Worm (Caenorhabditis elegans) whole organism, late embryonic: ENCODE data around the gene Y7A5A.2.

Experiments used
- ceh-18 ChIP-seq: sonication (generic microtip); optimal IDR thresholded peaks from 2 replicates; lab custom pipeline; 2016; ENCODE audit warnings: missing genetic modification characterization, missing compliant biosample characterization
- ceh-2 ChIP-seq: sonication (generic microtip); optimal IDR thresholded peaks from 2 replicates; lab custom pipeline; 2016; ENCODE audit warnings: missing genotype, missing genetic modification characterization, missing compliant biosample characterization
- ceh-48 ChIP-seq: sonication (generic microtip); optimal IDR thresholded peaks from 2 replicates; lab custom pipeline; 2016; ENCODE audit warnings: missing genetic modification characterization, inconsistent platforms, missing compliant biosample characterization
- dve-1 ChIP-seq: sonication (generic microtip); optimal IDR thresholded peaks from 2 replicates; lab custom pipeline; 2017; ENCODE audit warnings: antibody characterized with exemption, mild to moderate bottlenecking, missing genetic modification characterization, missing compliant biosample characterization
- hlh-13 ChIP-seq: fragments of 200-800 bp; sonication (Bioruptor generic); optimal IDR thresholded peaks from 2 replicates; lab custom pipeline; 2018; ENCODE audit warnings: mild to moderate bottlenecking, missing genetic modification characterization, missing compliant biosample characterization
- lin-11 ChIP-seq: fragments of 200-800 bp; sonication (Bioruptor generic); optimal IDR thresholded peaks from 2 replicates; lab custom pipeline; 2018; ENCODE audit warnings: mild to moderate bottlenecking, missing genetic modification characterization, missing compliant biosample characterization
- nhr-11 ChIP-seq: fragments of 150-350 bp; optimal IDR thresholded peaks from 2 replicates; lab custom pipeline; 2014; ENCODE audit warnings: missing biosample characterization, missing genetic modification characterization
- npax-4 ChIP-seq: sonication (generic microtip); optimal IDR thresholded peaks from 2 replicates; lab custom pipeline; 2016; ENCODE audit warnings: missing genetic modification characterization, missing compliant biosample characterization
- ref-2 ChIP-seq: sonication (generic microtip); optimal IDR thresholded peaks from 2 replicates; lab custom pipeline; 2016; ENCODE audit warnings: missing genetic modification characterization, missing compliant biosample characterization
- sox-4 ChIP-seq: sonication (generic microtip); optimal IDR thresholded peaks from 2 replicates; lab custom pipeline; 2017; ENCODE audit warnings: mild to moderate bottlenecking, missing genetic modification characterization, inconsistent platforms, missing compliant biosample characterization

ce11 chrX:15725566-15726173 is 46.9 kb downstream of the Y7A5A.2 start, which contains the start of gene lin-15B:
- no peak for TF ChIP-seq nhr-11 (tag; lab: Kevin White, UChicago)
- no peak for TF ChIP-seq ref-2 (tag; lab: Kevin White, UChicago)
- no peak for TF ChIP-seq npax-4 (tag; lab: Kevin White, UChicago)
- TF ChIP-seq ceh-48 (tag; lab: Kevin White, UChicago), result no peak
- TF ChIP-seq ceh-2 (tag; lab: Kevin White, UChicago), result no peak
- TF ChIP-seq ceh-18 (tag; lab: Kevin White, UChicago), result no peak
- no peak for TF ChIP-seq sox-4 (tag; lab: Kevin White, UChicago)
- no peak for TF ChIP-seq lin-11
- TF ChIP-seq hlh-13 (GFP tag; lab: Kevin White, UChicago), result no peak
- no peak for TF ChIP-seq dve-1
